Fruit fly (Drosophila melanogaster) whole organism, adult: ENCODE results near the gene CG18178.

ENCODE experiments used
- CG11617 ChIP-seq: fragments of 200-800 bp; sonication (Bioruptor generic); optimal IDR thresholded peaks from 2 replicates; lab custom pipeline; 2017; ENCODE audit warnings: mild to moderate bottlenecking, missing biosample characterization, missing genetic modification reagents, missing genetic modification characterization
- CG1620 ChIP-seq: fragments of 200-800 bp; sonication (Bioruptor generic); optimal IDR thresholded peaks from 2 replicates; lab custom pipeline; 2016; ENCODE audit warnings: missing biosample characterization, missing genetic modification characterization
- CG33017 ChIP-seq: fragments of 200-800 bp; sonication (Bioruptor generic); optimal IDR thresholded peaks from 2 replicates; lab custom pipeline; 2018; ENCODE audit warnings: missing biosample characterization, mild to moderate bottlenecking, missing genetic modification characterization, moderate library complexity
- Hr96 ChIP-seq: fragments of 200-800 bp; sonication (Bioruptor generic); optimal IDR thresholded peaks from 2 replicates; lab custom pipeline; 2016; ENCODE audit warnings: missing biosample characterization, missing genetic modification characterization
- Mnt ChIP-seq: fragments of 200-800 bp; sonication (Bioruptor generic); optimal IDR thresholded peaks from 2 replicates; lab custom pipeline; 2016; ENCODE audit warnings: missing biosample characterization, mild to moderate bottlenecking, missing genetic modification characterization
- kay ChIP-seq: fragments of 200-800 bp; sonication (Bioruptor generic); peaks from one replicate; lab custom pipeline; 2016; ENCODE audit warnings: missing biosample characterization, missing genetic modification characterization, borderline replicate concordance

DNA sequence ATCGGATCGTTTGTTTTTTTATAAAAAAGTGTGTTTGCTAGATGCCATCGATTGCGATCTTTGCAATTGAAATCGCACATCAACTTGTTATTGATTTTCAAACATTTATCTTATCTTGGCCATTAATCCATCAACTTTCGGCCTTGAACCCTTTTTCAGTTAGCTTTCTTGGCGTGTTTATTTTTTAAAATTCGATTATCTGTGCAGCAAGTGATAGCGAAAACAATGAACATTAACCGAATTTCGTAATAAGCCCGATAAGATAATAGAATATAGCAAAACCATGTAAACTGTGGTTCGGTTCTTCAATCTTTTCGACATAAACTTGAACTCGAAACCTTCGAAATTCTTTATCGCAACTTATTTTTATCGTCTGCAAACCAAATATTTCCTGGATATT is 44.6 kb downstream of the CG18178 start:
- TF ChIP-seq CG1620 (GFP tag; lab: Kevin White, UChicago) (no peak), CG33017 (tag; lab: Kevin White, UChicago) (no peak), Mnt (GFP tag; lab: Kevin White, UChicago) (no peak), CG11617 (GFP tag; lab: Kevin White, UChicago) (no peak), kay (GFP tag; lab: Kevin White, UChicago) (peak; percentile 26), Hr96 (GFP tag; lab: Kevin White, UChicago) (no peak)
